Worm (Caenorhabditis elegans) whole organism, late embryonic: ENCODE results near the gene srv-13.
A peak's percentile ranks its signal among the peaks of the same experiment; 100 is the strongest.

Experiments used
- C38D4.7 ChIP-seq: fragments of 200-800 bp; sonication (Bioruptor generic); optimal IDR thresholded peaks from 2 replicates; lab custom pipeline; 2018; ENCODE audit warnings: mild to moderate bottlenecking, missing genetic modification characterization, moderate library complexity, missing compliant biosample characterization
- F13H6.1 ChIP-seq: sonication (generic microtip); optimal IDR thresholded peaks from 2 replicates; lab custom pipeline; 2016; ENCODE audit warnings: missing genetic modification characterization, missing compliant biosample characterization
- K02D7.2 ChIP-seq: sonication (generic microtip); optimal IDR thresholded peaks from 2 replicates; lab custom pipeline; 2017; ENCODE audit warnings: mild to moderate bottlenecking, missing genetic modification characterization, missing compliant biosample characterization
- T23F11.4 ChIP-seq: fragments of 200-800 bp; sonication (Bioruptor generic); optimal IDR thresholded peaks from 2 replicates; lab custom pipeline; 2018; ENCODE audit warnings: mild to moderate bottlenecking, missing genetic modification characterization, missing compliant biosample characterization
- Y22D7AL.16 ChIP-seq: sonication (generic microtip); optimal IDR thresholded peaks from 2 replicates; lab custom pipeline; 2016; ENCODE audit warnings: missing genetic modification characterization, missing compliant biosample characterization
- ceh-18 ChIP-seq: sonication (generic microtip); optimal IDR thresholded peaks from 2 replicates; lab custom pipeline; 2016; ENCODE audit warnings: missing genetic modification characterization, missing compliant biosample characterization
- ceh-19 ChIP-seq: fragments of 200-800 bp; sonication (Bioruptor generic); optimal IDR thresholded peaks from 2 replicates; lab custom pipeline; 2018; ENCODE audit warnings: mild to moderate bottlenecking, missing genetic modification characterization, missing compliant biosample characterization
- ceh-2 ChIP-seq: sonication (generic microtip); optimal IDR thresholded peaks from 2 replicates; lab custom pipeline; 2016; ENCODE audit warnings: missing genotype, missing genetic modification characterization, missing compliant biosample characterization
- ceh-22 ChIP-seq: sonication (generic microtip); optimal IDR thresholded peaks from 2 replicates; lab custom pipeline; 2017; ENCODE audit warnings: missing biosample characterization, missing genetic modification characterization
- ceh-30 ChIP-seq: fragments of 150-350 bp; optimal IDR thresholded peaks from 2 replicates; lab custom pipeline; 2014; ENCODE audit warnings: missing biosample characterization, missing genetic modification characterization
- ceh-31 ChIP-seq: sonication (generic microtip); optimal IDR thresholded peaks from 2 replicates; lab custom pipeline; 2016; ENCODE audit warnings: missing genetic modification characterization, missing compliant biosample characterization
- ceh-34 ChIP-seq: sonication (generic microtip); optimal IDR thresholded peaks from 2 replicates; lab custom pipeline; 2016; ENCODE audit warnings: mild to moderate bottlenecking, missing genetic modification characterization, missing compliant biosample characterization
- ceh-48 ChIP-seq: sonication (generic microtip); optimal IDR thresholded peaks from 2 replicates; lab custom pipeline; 2016; ENCODE audit warnings: missing genetic modification characterization, inconsistent platforms, missing compliant biosample characterization
- ceh-9 ChIP-seq: sonication (generic microtip); optimal IDR thresholded peaks from 2 replicates; lab custom pipeline; 2016; ENCODE audit warnings: mild to moderate bottlenecking, missing genetic modification characterization, inconsistent platforms, missing compliant biosample characterization
- che-1 ChIP-seq: sonication (generic microtip); optimal IDR thresholded peaks from 2 replicates; lab custom pipeline; 2016; ENCODE audit warnings: mild to moderate bottlenecking, missing genetic modification characterization, missing compliant biosample characterization
- elt-2 ChIP-seq: sonication (generic microtip); optimal IDR thresholded peaks from 2 replicates; lab custom pipeline; 2016; ENCODE audit warnings: missing genetic modification reagents, missing genetic modification characterization, missing compliant biosample characterization
- elt-4 ChIP-seq: sonication (generic microtip); optimal IDR thresholded peaks from 2 replicates; lab custom pipeline; 2016; ENCODE audit warnings: missing genetic modification characterization, missing compliant biosample characterization
- ets-4 ChIP-seq: sonication (generic microtip); optimal IDR thresholded peaks from 2 replicates; lab custom pipeline; 2016; ENCODE audit warnings: missing genetic modification characterization, missing compliant biosample characterization
- hlh-13 ChIP-seq: fragments of 200-800 bp; sonication (Bioruptor generic); optimal IDR thresholded peaks from 2 replicates; lab custom pipeline; 2018; ENCODE audit warnings: mild to moderate bottlenecking, missing genetic modification characterization, missing compliant biosample characterization
- hlh-15 ChIP-seq: sonication (generic microtip); optimal IDR thresholded peaks from 2 replicates; lab custom pipeline; 2016; ENCODE audit warnings: missing genetic modification characterization, missing compliant biosample characterization
- hlh-30 ChIP-seq: sonication (generic microtip); optimal IDR thresholded peaks from 2 replicates; lab custom pipeline; 2017; ENCODE audit warnings: antibody characterized with exemption, missing genetic modification characterization, missing compliant biosample characterization; ENCODE audit not compliant: insufficient read depth
- lim-6 ChIP-seq: sonication (generic microtip); optimal IDR thresholded peaks from 2 replicates; lab custom pipeline; 2016; ENCODE audit warnings: missing genetic modification characterization, missing compliant biosample characterization
- nfya-1 ChIP-seq: sonication (generic microtip); optimal IDR thresholded peaks from 2 replicates; lab custom pipeline; 2017; ENCODE audit warnings: missing genetic modification characterization, mild to moderate bottlenecking, missing compliant biosample characterization, antibody characterized with exemption, moderate library complexity
- nhr-232 ChIP-seq: sonication (generic microtip); optimal IDR thresholded peaks from 2 replicates; lab custom pipeline; 2016; ENCODE audit warnings: missing genetic modification characterization, missing compliant biosample characterization
- odd-2 ChIP-seq: sonication (generic microtip); optimal IDR thresholded peaks from 2 replicates; lab custom pipeline; 2017; ENCODE audit warnings: antibody characterized with exemption, mild to moderate bottlenecking, missing genetic modification characterization, missing compliant biosample characterization
- pag-3 ChIP-seq: sonication (generic microtip); optimal IDR thresholded peaks from 2 replicates; lab custom pipeline; 2016; ENCODE audit warnings: missing compliant biosample characterization, missing genetic modification characterization, borderline replicate concordance
- pat-9 ChIP-seq: fragments of 200-800 bp; sonication (Bioruptor generic); optimal IDR thresholded peaks from 2 replicates; lab custom pipeline; 2018; ENCODE audit warnings: mild to moderate bottlenecking, missing genetic modification characterization, moderate library complexity, missing compliant biosample characterization
- pax-1 ChIP-seq: fragments of 150-350 bp; optimal IDR thresholded peaks from 2 replicates; lab custom pipeline; 2014; ENCODE audit warnings: missing biosample characterization, missing genetic modification characterization
- pqm-1 ChIP-seq: sonication (generic microtip); optimal IDR thresholded peaks from 2 replicates; lab custom pipeline; 2016; ENCODE audit warnings: missing genetic modification characterization, missing compliant biosample characterization
- pros-1 ChIP-seq: fragments of 150-350 bp; optimal IDR thresholded peaks from 2 replicates; lab custom pipeline; 2014; ENCODE audit warnings: missing biosample characterization, missing genetic modification reagents, missing genetic modification characterization
- sdc-2 ChIP-seq: sonication (generic microtip); optimal IDR thresholded peaks from 2 replicates; lab custom pipeline; 2016; ENCODE audit warnings: missing genotype, missing genetic modification characterization, missing compliant biosample characterization
- sox-2 ChIP-seq: fragments of 200-800 bp; sonication (Bioruptor generic); IDR thresholded peaks from 2 replicates; pipeline ENCODE4 v1.3.6; 2022; ENCODE audit warnings: missing genetic modification reagents, missing genetic modification characterization, missing compliant biosample characterization
- syd-9 ChIP-seq: sonication (generic microtip); optimal IDR thresholded peaks from 2 replicates; lab custom pipeline; 2016; ENCODE audit warnings: mild to moderate bottlenecking, missing genetic modification characterization, moderate library complexity, missing compliant biosample characterization
- tbx-2 ChIP-seq: sonication (generic microtip); optimal IDR thresholded peaks from 2 replicates; lab custom pipeline; 2016; ENCODE audit warnings: missing genetic modification characterization, missing compliant biosample characterization
- ttx-3 ChIP-seq: sonication (generic microtip); optimal IDR thresholded peaks from 2 replicates; lab custom pipeline; 2016; ENCODE audit warnings: missing genetic modification reagents, missing genetic modification characterization, missing compliant biosample characterization
- unc-3 ChIP-seq, 2 experiments: fragments of 200-800 bp in 1 of 2; sonication (Bioruptor generic) in 1 of 2; sonication (generic microtip) in 1 of 2; conservative IDR thresholded peaks in 1 of 2; optimal IDR thresholded peaks in 1 of 2; 2 replicates each; pipeline versions ENCODE4 v1.3.6 to Lab custom; 2016 to 2022; ENCODE audit warnings: missing compliant biosample characterization in 2 of 2, missing genetic modification characterization in 2 of 2, missing genetic modification reagents in 1 of 2
- unc-42 ChIP-seq: sonication (generic microtip); optimal IDR thresholded peaks from 2 replicates; lab custom pipeline; 2016; ENCODE audit warnings: missing genotype, missing genetic modification characterization, missing compliant biosample characterization
- unc-55 ChIP-seq: sonication (generic microtip); optimal IDR thresholded peaks from 2 replicates; lab custom pipeline; 2017; ENCODE audit warnings: missing biosample characterization, missing genetic modification reagents, missing genetic modification characterization
- zip-5 ChIP-seq: sonication (generic microtip); optimal IDR thresholded peaks from 2 replicates; lab custom pipeline; 2016; ENCODE audit warnings: missing genetic modification characterization, missing compliant biosample characterization

srv-13 gene

DNA sequence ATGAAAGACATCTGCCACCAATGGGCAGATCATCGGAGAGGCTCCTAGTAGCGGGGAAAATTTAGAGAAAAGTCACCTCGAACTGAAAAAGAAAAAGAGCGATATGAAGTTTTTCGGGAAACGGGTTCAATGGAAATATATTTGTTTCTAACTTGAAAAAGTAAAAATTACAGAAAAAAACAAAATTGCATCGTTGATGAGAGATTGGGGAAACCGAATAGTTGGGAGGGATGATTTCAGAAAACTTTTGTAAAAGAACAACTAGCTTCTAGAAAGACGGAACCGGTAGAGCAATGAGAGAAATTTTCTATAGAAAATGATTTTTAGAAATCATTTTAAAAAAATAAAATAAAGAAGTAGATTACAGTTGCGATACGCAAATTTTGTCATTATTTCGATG lies 26.6 kb upstream of the srv-13 start:
- TF ChIP-seq Y22D7AL.16 (tag; lab: Kevin White, UChicago) (no peak), tbx-2 (tag; lab: Kevin White, UChicago) (no peak), ceh-30 (tag; lab: Kevin White, UChicago) (no peak), ceh-48 (tag; lab: Kevin White, UChicago) (no peak)

- TF ChIP-seq pros-1 (tag; lab: Kevin White, UChicago) (no peak), K02D7.2 (tag; lab: Kevin White, UChicago) (no peak), ceh-22 (no peak), pqm-1 (tag; lab: Kevin White, UChicago) (no peak), sox-2 (GFP tag; lab: Robert Waterston, UW) (no peak), nfya-1 (tag; lab: Kevin White, UChicago) (no peak), unc-42 (tag; lab: Kevin White, UChicago) (no peak), ceh-9 (tag; lab: Kevin White, UChicago) (no peak), ceh-2 (tag; lab: Kevin White, UChicago) (no peak), lim-6 (tag; lab: Kevin White, UChicago) (no peak), C38D4.7 (no peak), zip-5 (tag; lab: Kevin White, UChicago) (no peak), elt-4 (tag; lab: Kevin White, UChicago) (no peak), pax-1 (tag; lab: Kevin White, UChicago) (no peak), odd-2 (no peak)
- TF ChIP-seq, all 69 proteins: peak for 0
These were observed 21.0 kb upstream of the srv-13 start, which contains the start of gene shl-1 for ce11 chrIV:6383970-6384369. Gene shl-1, minus strand, starts transcription at chrIV:6384070.

- TF ChIP-seq unc-42 (tag; lab: Kevin White, UChicago) (peak; percentile 77), Y22D7AL.16 (tag; lab: Kevin White, UChicago) (no peak), odd-2 (no peak), unc-3 (GFP tag; conservative IDR thresholded peaks at IDR 0.05; lab: Robert Waterston, UW) (no peak), unc-3 (tag; optimal IDR thresholded peaks at IDR 0.05; lab: Kevin White, UChicago) (no peak), zip-5 (tag; lab: Kevin White, UChicago) (no peak), syd-9 (no peak), pag-3 (tag; lab: Kevin White, UChicago) (no peak), pat-9 (tag; lab: Kevin White, UChicago) (no peak), hlh-30 (tag; lab: Kevin White, UChicago) (no peak), F13H6.1 (tag; lab: Kevin White, UChicago) (no peak), K02D7.2 (tag; lab: Kevin White, UChicago) (no peak), ceh-48 (tag; lab: Kevin White, UChicago) (no peak), ceh-19 (GFP tag; lab: Kevin White, UChicago) (peak; percentile 47), ets-4 (tag; lab: Kevin White, UChicago) (no peak), hlh-13 (no peak), ttx-3 (tag; lab: Kevin White, UChicago) (no peak), pros-1 (tag; lab: Kevin White, UChicago) (no peak), elt-2 (no peak), hlh-15 (tag; lab: Kevin White, UChicago) (no peak), unc-55 (GFP tag; lab: Kevin White, UChicago) (no peak), ceh-34 (tag; lab: Kevin White, UChicago) (peak; percentile 11), T23F11.4 (no peak), che-1 (no peak)
These were observed 20.0 kb upstream of the srv-13 start for ce11 chrIV:6385010-6385409.

DNA sequence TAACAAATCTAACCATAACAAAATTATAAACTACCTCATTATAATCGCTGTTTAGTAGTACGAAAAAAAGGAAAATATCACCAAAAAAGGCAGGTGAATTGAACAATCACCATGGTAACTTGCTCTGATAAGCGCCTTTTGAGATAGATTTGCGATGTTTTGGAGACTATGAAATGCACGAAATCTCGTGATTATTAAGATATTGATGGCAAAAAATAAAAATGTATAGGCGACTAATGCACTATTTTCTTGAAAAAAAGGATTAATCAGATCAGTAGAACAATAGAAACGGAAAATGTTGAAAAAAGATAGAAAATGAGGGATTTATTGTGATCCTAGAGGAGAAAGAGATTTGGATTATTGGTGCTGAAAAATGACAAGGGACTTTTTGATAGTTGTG lies 16.4 kb upstream of the srv-13 start:
- no peak for TF ChIP-seq elt-4 (tag; lab: Kevin White, UChicago)
- no peak for TF ChIP-seq ceh-31 (tag; lab: Kevin White, UChicago)
- TF ChIP-seq K02D7.2 (tag; lab: Kevin White, UChicago) = no peak
- TF ChIP-seq hlh-30 (tag; lab: Kevin White, UChicago) = no peak
- no peak for TF ChIP-seq nfya-1 (tag; lab: Kevin White, UChicago)
- no peak for TF ChIP-seq sdc-2 (tag; lab: Kevin White, UChicago)
- TF ChIP-seq nhr-232 (tag; lab: Kevin White, UChicago) = no peak
- no peak for TF ChIP-seq hlh-13
- TF ChIP-seq ceh-18 (tag; lab: Kevin White, UChicago) = no peak
